Worm (Caenorhabditis elegans) whole organism, mixed stage, embryonic: ENCODE results near the gene dsb-3.

ENCODE experiments used
- drap-1 ChIP-seq: fragments of 200-800 bp; sonication (Bioruptor generic); optimal IDR thresholded peaks from 3 replicates; lab custom pipeline; 2018; ENCODE audit warnings: mild to moderate bottlenecking, missing genetic modification characterization, missing compliant biosample characterization
- mep-1 ChIP-seq: fragments of 150-350 bp; optimal IDR thresholded peaks from 2 replicates; lab custom pipeline; 2017; ENCODE audit warnings: missing biosample characterization, missing genetic modification reagents, missing genetic modification characterization, inconsistent platforms
- nhr-28 ChIP-seq: fragments of 150-350 bp; optimal IDR thresholded peaks from 2 replicates; lab custom pipeline; 2014; ENCODE audit warnings: missing biosample characterization, missing genetic modification characterization
- snpc-4 ChIP-seq: fragments of 150-350 bp; optimal IDR thresholded peaks from 2 replicates; lab custom pipeline; 2014; ENCODE audit warnings: missing biosample characterization, missing genetic modification characterization
- sptf-1 ChIP-seq: sonication (generic microtip); optimal IDR thresholded peaks from 2 replicates; lab custom pipeline; 2017; ENCODE audit warnings: mild to moderate bottlenecking, missing genetic modification characterization, moderate library complexity, missing compliant biosample characterization
- unc-39 ChIP-seq: fragments of 150-350 bp; optimal IDR thresholded peaks from 2 replicates; lab custom pipeline; 2014; ENCODE audit warnings: missing biosample characterization, missing genetic modification characterization
- ztf-11 ChIP-seq: fragments of 150-350 bp; optimal IDR thresholded peaks from 2 replicates; lab custom pipeline; 2014; ENCODE audit warnings: missing biosample characterization, missing genetic modification characterization

- no peak for TF ChIP-seq drap-1 (GFP tag; lab: Kevin White, UChicago)
- TF ChIP-seq unc-39 (tag; lab: Kevin White, UChicago) = no peak
- no peak for TF ChIP-seq ztf-11
- TF ChIP-seq snpc-4 (tag; lab: Kevin White, UChicago) = no peak
- TF ChIP-seq nhr-28 (tag; lab: Kevin White, UChicago) = no peak
- no peak for TF ChIP-seq mep-1 (tag; lab: Kevin White, UChicago)
- TF ChIP-seq sptf-1 (tag; lab: Kevin White, UChicago) = no peak
Observed at ce11 chrIV:7731960-7732359, 27.5 kb downstream of the dsb-3 start, which contains the start of the genes C50F7.9 and C50F7.3.
